Worm (Caenorhabditis elegans) whole organism, L4 larva: ENCODE data around the gene exos-4.1.

ENCODE experiments used
- F10B5.3 ChIP-seq: sonication (generic microtip); optimal IDR thresholded peaks from 2 replicates; lab custom pipeline; 2016; ENCODE audit warnings: mild to moderate bottlenecking, missing genetic modification characterization, missing compliant biosample characterization
- R02D3.7 ChIP-seq: fragments of 150-350 bp; sonication (generic microtip); optimal IDR thresholded peaks from 3 replicates; lab custom pipeline; 2014; ENCODE audit warnings: missing biosample characterization, missing genetic modification characterization
- Y105C5A.15 ChIP-seq: fragments of 200-800 bp; sonication (Bioruptor generic); IDR thresholded peaks from 2 replicates; pipeline ENCODE4 v1.3.6; 2022; ENCODE audit warnings: missing genetic modification characterization, missing compliant biosample characterization
- Y48G9A.11 ChIP-seq: fragments of 200-800 bp; sonication (Bioruptor generic); IDR thresholded peaks from 2 replicates; pipeline ENCODE4 v1.3.6; 2022; ENCODE audit warnings: missing genetic modification reagents, missing genetic modification characterization, missing compliant biosample characterization
- Y5F2A.4 ChIP-seq: fragments of 200-800 bp; sonication (Bioruptor generic); optimal IDR thresholded peaks from 2 replicates; lab custom pipeline; 2018; ENCODE audit warnings: mild to moderate bottlenecking, missing genetic modification characterization, missing compliant biosample characterization
- ZK337.2 ChIP-seq: fragments of 200-800 bp; sonication (Bioruptor generic); IDR thresholded peaks from 2 replicates; pipeline ENCODE4 v1.3.6; 2022; ENCODE audit warnings: missing genetic modification reagents, missing genetic modification characterization, missing compliant biosample characterization
- ama-1 ChIP-seq: fragments of 150-350 bp; optimal IDR thresholded peaks from 2 replicates; lab custom pipeline; 2014; ENCODE audit warnings: inconsistent platforms, mixed read lengths
- arid-1 ChIP-seq: fragments of 200-800 bp; sonication (Bioruptor generic); conservative IDR thresholded peaks from 2 replicates; pipeline ENCODE4 v1.3.6; 2022; ENCODE audit warnings: missing genetic modification reagents, missing genetic modification characterization, missing compliant biosample characterization
- attf-4 ChIP-seq: sonication (generic microtip); optimal IDR thresholded peaks from 3 replicates; lab custom pipeline; 2017; ENCODE audit warnings: missing biosample characterization, missing genetic modification characterization
- ceh-20 ChIP-seq: fragments of 200-800 bp; sonication (Bioruptor generic); IDR thresholded peaks from 2 replicates; pipeline ENCODE4 v1.3.6; 2022; ENCODE audit warnings: missing genetic modification reagents, missing genetic modification characterization, missing compliant biosample characterization
- ceh-28 ChIP-seq: fragments of 150-350 bp; optimal IDR thresholded peaks from 2 replicates; lab custom pipeline; 2014; ENCODE audit warnings: missing biosample characterization, missing genetic modification reagents, missing genetic modification characterization
- ceh-32 ChIP-seq: sonication (generic microtip); optimal IDR thresholded peaks from 2 replicates; lab custom pipeline; 2016; ENCODE audit warnings: mild to moderate bottlenecking, missing genetic modification characterization, missing compliant biosample characterization; ENCODE audit not compliant: poor library complexity
- ceh-44 ChIP-seq: fragments of 200-800 bp; sonication (Bioruptor generic); IDR thresholded peaks from 2 replicates; pipeline ENCODE4 v1.3.6; 2022; ENCODE audit warnings: missing genetic modification reagents, missing genetic modification characterization, missing compliant biosample characterization
- ces-1 ChIP-seq: fragments of 150-350 bp; sonication (generic microtip); optimal IDR thresholded peaks from 4 replicates; lab custom pipeline; 2014; ENCODE audit warnings: missing biosample characterization, missing genetic modification reagents, missing genetic modification characterization
- cey-2 ChIP-seq: sonication (generic microtip); optimal IDR thresholded peaks from 3 replicates; lab custom pipeline; 2017; ENCODE audit warnings: missing genetic modification characterization, mild to moderate bottlenecking, missing compliant biosample characterization, antibody characterized with exemption, borderline replicate concordance; ENCODE audit not compliant: insufficient read depth
- daf-12 ChIP-seq: fragments of 150-350 bp; optimal IDR thresholded peaks from 2 replicates; lab custom pipeline; 2014; ENCODE audit warnings: missing biosample characterization, missing genetic modification reagents, missing genetic modification characterization
- daf-19 ChIP-seq: fragments of 200-800 bp; sonication (Bioruptor generic); conservative IDR thresholded peaks from 2 replicates; pipeline ENCODE4 v1.3.6; 2022; ENCODE audit warnings: missing genetic modification characterization, missing compliant biosample characterization
- daf-8 ChIP-seq: fragments of 200-800 bp; sonication (Bioruptor generic); IDR thresholded peaks from 2 replicates; pipeline ENCODE4 v1.3.6; 2022; ENCODE audit warnings: missing genetic modification characterization, missing compliant biosample characterization
- dmd-8 ChIP-seq: fragments of 200-800 bp; sonication (Bioruptor generic); IDR thresholded peaks from 2 replicates; pipeline ENCODE4 v1.3.6; 2022; ENCODE audit warnings: missing genetic modification characterization, missing compliant biosample characterization
- duxl-1 ChIP-seq: sonication (generic microtip); optimal IDR thresholded peaks from 2 replicates; lab custom pipeline; 2016; ENCODE audit warnings: mild to moderate bottlenecking, missing genetic modification characterization, moderate library complexity, missing compliant biosample characterization; ENCODE audit not compliant: poor library complexity
- dve-1 ChIP-seq: sonication (generic microtip); optimal IDR thresholded peaks from 2 replicates; lab custom pipeline; 2017; ENCODE audit warnings: antibody characterized with exemption, mild to moderate bottlenecking, missing genetic modification characterization, missing compliant biosample characterization; ENCODE audit not compliant: insufficient read depth
- egl-43 ChIP-seq: fragments of 200-800 bp; sonication (Bioruptor generic); IDR thresholded peaks from 2 replicates; pipeline ENCODE4 v1.3.6; 2022; ENCODE audit warnings: missing genetic modification reagents, missing genetic modification characterization, missing compliant biosample characterization
- fos-1 ChIP-seq: fragments of 150-350 bp; optimal IDR thresholded peaks from 2 replicates; lab custom pipeline; 2014; ENCODE audit warnings: missing biosample characterization, missing genetic modification characterization
- hif-1 ChIP-seq, 2 experiments: sonication (generic microtip); optimal IDR thresholded peaks; 2 replicates each; lab custom pipeline; 2016 to 2017; ENCODE audit warnings: missing compliant biosample characterization in 2 of 2, missing genetic modification characterization in 2 of 2, missing genetic modification reagents in 2 of 2, missing genotype in 2 of 2, mild to moderate bottlenecking in 1 of 2
- hlh-11 ChIP-seq: fragments of 200-800 bp; sonication (Bioruptor generic); optimal IDR thresholded peaks from 2 replicates; lab custom pipeline; 2018; ENCODE audit warnings: mild to moderate bottlenecking, missing genetic modification characterization, missing compliant biosample characterization
- hmg-1.1 ChIP-seq: fragments of 200-800 bp; sonication (Bioruptor generic); IDR thresholded peaks from 2 replicates; pipeline ENCODE4 v1.3.6; 2022; ENCODE audit warnings: missing genetic modification reagents, missing genetic modification characterization, missing compliant biosample characterization
- lin-13 ChIP-seq: fragments of 150-350 bp; optimal IDR thresholded peaks from 2 replicates; lab custom pipeline; 2014; ENCODE audit warnings: missing biosample characterization, missing genetic modification reagents, missing genetic modification characterization
- lin-15B ChIP-seq: fragments of 150-350 bp; sonication (generic microtip); optimal IDR thresholded peaks from 3 replicates; lab custom pipeline; 2014; ENCODE audit warnings: missing biosample characterization, missing genetic modification characterization
- lin-38 ChIP-seq: fragments of 200-800 bp; sonication (Bioruptor generic); IDR thresholded peaks from 2 replicates; pipeline ENCODE4 v1.3.6; 2022; ENCODE audit warnings: missing genetic modification reagents, missing genetic modification characterization, missing compliant biosample characterization
- lir-3 ChIP-seq: sonication (generic microtip); optimal IDR thresholded peaks from 2 replicates; lab custom pipeline; 2016; ENCODE audit warnings: mild to moderate bottlenecking, missing genetic modification characterization, missing compliant biosample characterization
- lsy-2 ChIP-seq, 2 experiments: fragments of 150-350 bp in 1 of 2; sonication (generic microtip) in 1 of 2; optimal IDR thresholded peaks; 2 replicates each; lab custom pipeline; 2014 to 2017; ENCODE audit warnings: missing biosample characterization in 2 of 2, missing genetic modification characterization in 2 of 2
- madf-5 ChIP-seq, 2 experiments: fragments of 200-800 bp; sonication (Bioruptor generic); IDR thresholded peaks; 2 replicates each; pipeline ENCODE4 v1.3.6; 2022; ENCODE audit warnings: missing compliant biosample characterization in 2 of 2, missing genetic modification characterization in 2 of 2
- mdl-1 ChIP-seq, 2 experiments: fragments of 150-350 bp in 1 of 2; sonication (generic microtip) in 1 of 2; optimal IDR thresholded peaks; 2 replicates each; lab custom pipeline; 2014 to 2017; ENCODE audit warnings: missing biosample characterization in 2 of 2, missing genetic modification characterization in 2 of 2
- mes-2 ChIP-seq: sonication (generic microtip); optimal IDR thresholded peaks from 2 replicates; lab custom pipeline; 2016; ENCODE audit warnings: missing genotype, mild to moderate bottlenecking, missing genetic modification characterization, missing compliant biosample characterization; ENCODE audit not compliant: poor library complexity, severe bottlenecking
- mxl-2 ChIP-seq: fragments of 200-800 bp; sonication (Bioruptor generic); conservative IDR thresholded peaks from 2 replicates; pipeline ENCODE4 v1.3.6; 2022; ENCODE audit warnings: missing genetic modification reagents, missing genetic modification characterization, missing compliant biosample characterization
- nhr-237 ChIP-seq: sonication (generic microtip); optimal IDR thresholded peaks from 2 replicates; lab custom pipeline; 2017; ENCODE audit warnings: missing biosample characterization, missing genetic modification characterization
- nhr-25 ChIP-seq: sonication (generic microtip); optimal IDR thresholded peaks from 2 replicates; lab custom pipeline; 2017; ENCODE audit warnings: missing genetic modification characterization, mild to moderate bottlenecking, missing compliant biosample characterization, antibody characterized with exemption, moderate library complexity, borderline replicate concordance; ENCODE audit not compliant: insufficient read depth
- nhr-28 ChIP-seq: fragments of 150-350 bp; optimal IDR thresholded peaks from 2 replicates; lab custom pipeline; 2014; ENCODE audit warnings: missing biosample characterization, missing genetic modification characterization
- nhr-48 ChIP-seq: sonication (generic microtip); optimal IDR thresholded peaks from 2 replicates; lab custom pipeline; 2016; ENCODE audit warnings: mild to moderate bottlenecking, missing genetic modification characterization, missing compliant biosample characterization
- nhr-6 ChIP-seq: fragments of 150-350 bp; optimal IDR thresholded peaks from 2 replicates; lab custom pipeline; 2014; ENCODE audit warnings: missing biosample characterization, missing genetic modification characterization
- nhr-77 ChIP-seq: fragments of 150-350 bp; optimal IDR thresholded peaks from 2 replicates; lab custom pipeline; 2014; ENCODE audit warnings: missing biosample characterization, missing genetic modification characterization
- pqm-1 ChIP-seq: sonication (generic microtip); optimal IDR thresholded peaks from 2 replicates; lab custom pipeline; 2017; ENCODE audit warnings: missing biosample characterization, missing genetic modification characterization
- rbr-2 ChIP-seq: sonication (generic microtip); optimal IDR thresholded peaks from 2 replicates; lab custom pipeline; 2016; ENCODE audit warnings: missing genotype, missing genetic modification characterization, missing compliant biosample characterization
- saeg-2 ChIP-seq: fragments of 200-800 bp; sonication (Bioruptor generic); IDR thresholded peaks from 2 replicates; pipeline ENCODE4 v1.3.6; 2022; ENCODE audit warnings: missing genetic modification reagents, missing genetic modification characterization, missing compliant biosample characterization
- set-16 ChIP-seq: fragments of 200-800 bp; sonication (Bioruptor generic); IDR thresholded peaks from 2 replicates; pipeline ENCODE4 v1.3.6; 2022; ENCODE audit warnings: missing genetic modification reagents, missing genetic modification characterization, missing compliant biosample characterization
- snpc-1.2 ChIP-seq: fragments of 200-800 bp; sonication (Bioruptor generic); IDR thresholded peaks from 2 replicates; pipeline ENCODE4 v1.3.6; 2022; ENCODE audit warnings: missing genetic modification reagents, missing genetic modification characterization, missing compliant biosample characterization
- snpc-4 ChIP-seq: fragments of 150-350 bp; optimal IDR thresholded peaks from 2 replicates; lab custom pipeline; 2014; ENCODE audit warnings: missing biosample characterization, missing genetic modification characterization
- spr-1 ChIP-seq: sonication (generic microtip); optimal IDR thresholded peaks from 2 replicates; lab custom pipeline; 2016; ENCODE audit warnings: mild to moderate bottlenecking, missing genetic modification characterization, missing compliant biosample characterization
- tag-97 ChIP-seq: fragments of 200-800 bp; sonication (Bioruptor generic); IDR thresholded peaks from 2 replicates; pipeline ENCODE4 v1.3.6; 2022; ENCODE audit warnings: missing genetic modification characterization, missing compliant biosample characterization
- zfp-2 ChIP-seq: sonication (generic microtip); optimal IDR thresholded peaks from 2 replicates; lab custom pipeline; 2016; ENCODE audit warnings: mild to moderate bottlenecking, missing genetic modification characterization, missing compliant biosample characterization
- ztf-11 ChIP-seq: fragments of 150-350 bp; optimal IDR thresholded peaks from 2 replicates; lab custom pipeline; 2014; ENCODE audit warnings: missing biosample characterization, missing genetic modification characterization
- ztf-7 ChIP-seq: fragments of 150-350 bp; optimal IDR thresholded peaks from 2 replicates; lab custom pipeline; 2014; ENCODE audit warnings: missing biosample characterization, missing genetic modification characterization

Gene exos-4.1

DNA sequence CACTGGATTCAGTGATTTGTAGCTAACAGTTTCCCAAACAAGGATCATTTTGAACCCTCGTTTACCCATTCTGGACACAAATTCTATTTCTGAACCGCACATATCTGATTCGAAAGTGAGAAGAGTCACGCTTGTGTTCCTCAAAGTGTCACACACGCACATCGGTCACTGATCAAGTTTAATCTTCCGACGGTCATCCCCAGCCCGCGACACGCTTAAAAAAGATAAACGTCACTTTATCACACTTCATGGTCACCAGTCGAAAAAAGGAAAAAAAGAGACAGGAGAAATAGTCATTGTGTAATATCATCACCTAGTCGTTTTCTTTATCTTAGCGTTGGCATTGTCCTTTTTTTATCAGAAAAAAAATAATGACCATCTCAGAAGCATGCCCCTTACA lies 21.1 kb upstream of the exos-4.1 start (continued):
- TF ChIP-seq daf-19 (GFP tag; lab: Robert Waterston, UW) (no peak), rbr-2 (tag; lab: Kevin White, UChicago) (no peak), lir-3 (tag; lab: Kevin White, UChicago) (no peak), saeg-2 (GFP tag; lab: Robert Waterston, UW) (no peak), duxl-1 (tag; lab: Kevin White, UChicago) (no peak), snpc-4 (tag; lab: Kevin White, UChicago) (no peak), ztf-11 (tag; lab: Kevin White, UChicago) (no peak), mdl-1 (tag; optimal IDR thresholded peaks at IDR 0.05; lab: Kevin White, UChicago) (peak; percentile 36 to 73), ztf-7 (tag; lab: Kevin White, UChicago) (no peak), tag-97 (GFP tag; lab: Robert Waterston, UW) (no peak), attf-4 (tag; lab: Kevin White, UChicago) (no peak), ceh-28 (tag; lab: Kevin White, UChicago) (no peak), egl-43 (no peak), set-16 (GFP tag; lab: Robert Waterston, UW) (no peak), madf-5 (GFP tag; IDR thresholded peaks at IDR 0.05; lab: Robert Waterston, UW) (no peak), hif-1 (tag; optimal IDR thresholded peaks at IDR 0.05; lab: Kevin White, UChicago) (no peak), spr-1 (tag; lab: Kevin White, UChicago) (no peak), F10B5.3 (tag; lab: Kevin White, UChicago) (no peak), hlh-11 (tag; lab: Kevin White, UChicago) (peak; percentile 83), ceh-32 (no peak), zfp-2 (tag; lab: Kevin White, UChicago) (no peak), ZK337.2 (GFP tag; lab: Robert Waterston, UW) (no peak), nhr-28 (tag; lab: Kevin White, UChicago) (peak; percentile 96), dve-1 (tag; lab: Kevin White, UChicago) (no peak), ama-1 (lab: Kevin White, UChicago) (no peak), pqm-1 (tag; lab: Kevin White, UChicago) (no peak), hmg-1.1 (GFP tag; lab: Robert Waterston, UW) (no peak), ces-1 (GFP tag; lab: Kevin White, UChicago) (no peak), ceh-20 (no peak; the same call in 1 of the 2 replicates), mxl-2 (GFP tag; lab: Robert Waterston, UW) (no peak), daf-8 (GFP tag; lab: Robert Waterston, UW) (no peak), Y48G9A.11 (GFP tag; lab: Robert Waterston, UW) (no peak), lin-15B (tag; lab: Kevin White, UChicago) (no peak), nhr-48 (tag; lab: Kevin White, UChicago) (peak; percentile 79), snpc-1.2 (GFP tag; lab: Robert Waterston, UW) (no peak), mes-2 (tag; lab: Kevin White, UChicago) (no peak), lin-38 (GFP tag; lab: Robert Waterston, UW) (no peak), nhr-6 (tag; lab: Kevin White, UChicago) (no peak), fos-1 (tag; lab: Kevin White, UChicago) (no peak), lin-13 (GFP tag; lab: Kevin White, UChicago) (no peak), nhr-77 (tag; lab: Kevin White, UChicago) (peak; percentile 26), Y5F2A.4 (GFP tag; lab: Kevin White, UChicago) (no peak), nhr-237 (no peak), cey-2 (tag; lab: Kevin White, UChicago) (peak; percentile 28), Y105C5A.15 (GFP tag; lab: Robert Waterston, UW) (no peak), arid-1 (no peak), nhr-25 (tag; lab: Kevin White, UChicago) (peak; percentile 52), ceh-44 (GFP tag; lab: Robert Waterston, UW) (no peak), lsy-2 (tag; optimal IDR thresholded peaks at IDR 0.05; lab: Kevin White, UChicago) (no peak), daf-12 (tag; lab: Kevin White, UChicago) (no peak), dmd-8 (GFP tag; lab: Robert Waterston, UW) (no peak), R02D3.7 (tag; lab: Kevin White, UChicago) (no peak)
